Fruit fly (Drosophila melanogaster): ENCODE results near the gene CycY.

The CycY gene

dm6 chr2L:11808702-11809583 is 4.6 kb downstream of the CycY start, which contains the start of gene crol:
Gene crol (minus strand): TSS chr2L:11809438.
- TF ChIP-seq kni (GFP tag; optimal IDR thresholded peaks at IDR 0.05), result peak; percentile 93
- TF ChIP-seq chm (GFP tag; IDR thresholded peaks at IDR 0.05), result peak; percentile 68
- no peak for TF ChIP-seq Fer1 (GFP tag; optimal IDR thresholded peaks at IDR 0.05)
- TF ChIP-seq CG18619 (GFP tag; optimal IDR thresholded peaks at IDR 0.05), result no peak
- peak; percentile 50 for TF ChIP-seq Drgx (GFP tag; IDR thresholded peaks at IDR 0.05)
- TF ChIP-seq CG32772 (GFP tag; IDR thresholded peaks at IDR 0.05), result no peak
- TF ChIP-seq CG12391 (tag; optimal IDR thresholded peaks at IDR 0.05), result peak; percentile 55
- no peak for TF ChIP-seq ssp (GFP tag; IDR thresholded peaks at IDR 0.05)
- TF ChIP-seq CG13624 (GFP tag; optimal IDR thresholded peaks at IDR 0.05), result no peak
- no peak for TF ChIP-seq ham (GFP tag; IDR thresholded peaks at IDR 0.05)
- no peak for TF ChIP-seq ewg (GFP tag; optimal IDR thresholded peaks at IDR 0.05)
- TF ChIP-seq kah (GFP tag; optimal IDR thresholded peaks at IDR 0.05), result no peak
- no peak for TF ChIP-seq Fer3 (tag; optimal IDR thresholded peaks at IDR 0.05)
- peak; percentile 20 for TF ChIP-seq CTCF (GFP tag; optimal IDR thresholded peaks at IDR 0.05)
- TF ChIP-seq CG15073 (GFP tag; optimal IDR thresholded peaks at IDR 0.05), result no peak
- TF ChIP-seq B-H2 (GFP tag; optimal IDR thresholded peaks at IDR 0.05), result no peak
- no peak for TF ChIP-seq sd (tag; optimal IDR thresholded peaks at IDR 0.05)
- no peak for TF ChIP-seq CG7786 (GFP tag; optimal IDR thresholded peaks at IDR 0.05)
- no peak for TF ChIP-seq ind (GFP tag; optimal IDR thresholded peaks at IDR 0.05)
- no peak for TF ChIP-seq CG14014 (GFP tag; IDR thresholded peaks at IDR 0.05)
- TF ChIP-seq CG4820 (GFP tag; optimal IDR thresholded peaks at IDR 0.05), result no peak
- no peak for TF ChIP-seq CG11247 (GFP tag; IDR thresholded peaks at IDR 0.05)
- peak; percentile 86 for TF ChIP-seq CG16813 (GFP tag; IDR thresholded peaks at IDR 0.05; ENCODE audit: partially characterized antibody)
- peak; percentile 44; the same call in 1 of the 3 replicates for TF ChIP-seq CG17361 (GFP tag; IDR thresholded peaks at IDR 0.05)
- TF ChIP-seq Antp (GFP tag; optimal IDR thresholded peaks at IDR 0.05), result no peak
- TF ChIP-seq chn (GFP tag; optimal IDR thresholded peaks at IDR 0.05), result no peak
- TF ChIP-seq az2 (GFP tag; optimal IDR thresholded peaks at IDR 0.05), result no peak
- TF ChIP-seq CG1529 (GFP tag; optimal IDR thresholded peaks at IDR 0.05), result no peak
- peak; percentile 1 for TF ChIP-seq mam (GFP tag; optimal IDR thresholded peaks at IDR 0.05)
- no peak for TF ChIP-seq stc (GFP tag; IDR thresholded peaks at IDR 0.05)
- TF ChIP-seq Asciz (GFP tag; optimal IDR thresholded peaks at IDR 0.05), result no peak
- TF ChIP-seq Bteb2 (GFP tag; optimal IDR thresholded peaks at IDR 0.05), result no peak
- TF ChIP-seq jigr1 (GFP tag; IDR thresholded peaks at IDR 0.05), result no peak; the same call in 2 of the 3 replicates
- no peak for TF ChIP-seq Bdp1 (GFP tag; optimal IDR thresholded peaks at IDR 0.05)
- TF ChIP-seq CG9727 (GFP tag; optimal IDR thresholded peaks at IDR 0.05), result peak; percentile 24
- TF ChIP-seq gem (tag; optimal IDR thresholded peaks at IDR 0.05), result no peak
- TF ChIP-seq ftz-f1 (GFP tag; optimal IDR thresholded peaks at IDR 0.05), result no peak
- no peak for TF ChIP-seq CG1233 (GFP tag; optimal IDR thresholded peaks at IDR 0.05)
- peak; percentile 1 for TF ChIP-seq CG31365 (tag; optimal IDR thresholded peaks at IDR 0.05)
- TF ChIP-seq CG6654 (GFP tag; optimal IDR thresholded peaks at IDR 0.05), result no peak
- TF ChIP-seq ERR (GFP tag; optimal IDR thresholded peaks at IDR 0.05), result no peak
- TF ChIP-seq CG18011 (GFP tag; optimal IDR thresholded peaks at IDR 0.05), result no peak
- TF ChIP-seq chif (GFP tag; optimal IDR thresholded peaks at IDR 0.05), result no peak
- no peak for TF ChIP-seq Chrac-16 (GFP tag; optimal IDR thresholded peaks at IDR 0.05)
- no peak for TF ChIP-seq CG4360 (GFP tag; IDR thresholded peaks at IDR 0.05)
- no peak for TF ChIP-seq gcm2 (GFP tag; optimal IDR thresholded peaks at IDR 0.05)
- peak; percentile 80 for TF ChIP-seq sna (GFP tag; IDR thresholded peaks at IDR 0.05; ENCODE audit: partially characterized antibody)
- TF ChIP-seq dati (GFP tag; IDR thresholded peaks at IDR 0.05), result no peak
- 0 out of 2 replicates have a peak, but pooled peaks have one; percentile 9 for TF ChIP-seq Taf1 (GFP tag; IDR thresholded peaks at IDR 0.05)
- TF ChIP-seq CG7271 (tag; optimal IDR thresholded peaks at IDR 0.05), result no peak
- no peak for TF ChIP-seq CG12236 (GFP tag; optimal IDR thresholded peaks at IDR 0.05)

Measured in whole organism, embryonic.